Fruit fly (Drosophila melanogaster): ENCODE results near the gene Klp31E.

The Klp31E gene

dm6 chr2L:10408122-10408576, 5.7 kb upstream of the Klp31E start, which contains the start of the genes Ip259 and RpS27A (continued):
- TF ChIP-seq CG10366 (GFP tag; IDR thresholded peaks at IDR 0.05) (no peak; the same call in 1 of the 2 replicates), sna (GFP tag; IDR thresholded peaks at IDR 0.05; ENCODE audit: partially characterized antibody) (no peak), ro (GFP tag; IDR thresholded peaks at IDR 0.05) (no peak), Dp (GFP tag; optimal IDR thresholded peaks at IDR 0.05) (no peak), toy (GFP tag; IDR thresholded peaks at IDR 0.05) (no peak), her (GFP tag; optimal IDR thresholded peaks at IDR 0.05) (peak; percentile 65), Ptx1 (GFP tag; IDR thresholded peaks at IDR 0.05) (peak; percentile 71; the same call in 1 of the 2 replicates), wdn (GFP tag; IDR thresholded peaks at IDR 0.05) (peak; percentile 54; the same call in 1 of the 2 replicates), Adf1 (GFP tag; IDR thresholded peaks at IDR 0.05) (peak; percentile 37), lov (optimal IDR thresholded peaks at IDR 0.05) (no peak), lov (GFP tag; IDR thresholded peaks at IDR 0.05) (peak; percentile 93), chif (GFP tag; optimal IDR thresholded peaks at IDR 0.05) (peak; percentile 53 to 75), CG30020 (tag; optimal IDR thresholded peaks at IDR 0.05) (peak; percentile 99), cato (GFP tag; optimal IDR thresholded peaks at IDR 0.05; ENCODE audit: borderline replicate concordance) (peak; percentile 36), jing (GFP tag; optimal IDR thresholded peaks at IDR 0.05) (no peak), Bdp1 (GFP tag; optimal IDR thresholded peaks at IDR 0.05) (no peak), CG14965 (GFP tag; optimal IDR thresholded peaks at IDR 0.05; ENCODE audit: borderline replicate concordance) (no peak), pita (GFP tag; optimal IDR thresholded peaks at IDR 0.05) (no peak), CG42726 (GFP tag; IDR thresholded peaks at IDR 0.05; ENCODE audit: partially characterized antibody) (peak; percentile 30; the same call in 1 of the 2 replicates), CG4282 (GFP tag; optimal IDR thresholded peaks at IDR 0.05) (no peak), disco-r (GFP tag; optimal IDR thresholded peaks at IDR 0.05) (peak; percentile 43), ci (GFP tag; IDR thresholded peaks at IDR 0.05) (peak; percentile 92), CG3065 (GFP tag; optimal IDR thresholded peaks at IDR 0.05) (peak; percentile 61), CoRest (tag; optimal IDR thresholded peaks at IDR 0.05) (peak; percentile 65), chm (GFP tag; IDR thresholded peaks at IDR 0.05) (peak; percentile 86; the same call in 1 of the 2 replicates), schlank (tag; optimal IDR thresholded peaks at IDR 0.05) (peak; percentile 54), p53 (GFP tag; optimal IDR thresholded peaks at IDR 0.05) (peak; percentile 62), CG9876 (GFP tag; optimal IDR thresholded peaks at IDR 0.05) (peak; percentile 84), Sox102F (GFP tag; optimal IDR thresholded peaks at IDR 0.05) (no peak), CG7839 (tag; optimal IDR thresholded peaks at IDR 0.05) (peak; percentile 77), CG15011 (GFP tag; optimal IDR thresholded peaks at IDR 0.05) (peak; percentile 69), CG12942 (GFP tag; optimal IDR thresholded peaks at IDR 0.05) (peak; percentile 58), zf30C (GFP tag; optimal IDR thresholded peaks at IDR 0.05) (no peak), CG7271 (tag; optimal IDR thresholded peaks at IDR 0.05) (peak; percentile 82), Ada2b (GFP tag; IDR thresholded peaks at IDR 0.05) (no peak; the same call in 1 of the 2 replicates), CG34224 (GFP tag; IDR thresholded peaks at IDR 0.05; ENCODE audit: partially characterized antibody) (no peak; the same call in 2 of the 3 replicates), CG6689 (GFP tag; IDR thresholded peaks at IDR 0.05) (peak; percentile 59), CG2120 (GFP tag; optimal IDR thresholded peaks at IDR 0.05) (peak; percentile 56), CG15696 (tag; optimal IDR thresholded peaks at IDR 0.05) (peak; percentile 42), CG18262 (tag; optimal IDR thresholded peaks at IDR 0.05) (peak; percentile 54), Dip3 (GFP tag; optimal IDR thresholded peaks at IDR 0.05) (peak; percentile 68), CG6683 (GFP tag; optimal IDR thresholded peaks at IDR 0.05) (peak; percentile 51), Trl (optimal IDR thresholded peaks at IDR 0.05) (no peak), Trl (GFP tag; optimal IDR thresholded peaks at IDR 0.05) (peak; percentile 78), CG6813 (GFP tag; optimal IDR thresholded peaks at IDR 0.05) (peak; percentile 83), caup (GFP tag; optimal IDR thresholded peaks at IDR 0.05; ENCODE audit: severe bottlenecking) (peak; percentile 93), gcm (GFP tag; optimal IDR thresholded peaks at IDR 0.05) (no peak), ab (GFP tag; optimal IDR thresholded peaks at IDR 0.05) (no peak), rib (GFP tag; IDR thresholded peaks at IDR 0.05) (0 out of 2 replicates have a peak, but pooled peaks have one; percentile 59), CG4424 (GFP tag; optimal IDR thresholded peaks at IDR 0.05) (peak; percentile 70), sima (GFP tag; optimal IDR thresholded peaks at IDR 0.05) (peak; percentile 43)

Data from whole organism, embryonic.